Worm (Caenorhabditis elegans) whole organism, mixed stage, embryonic: ENCODE results near the gene rpn-11.

ENCODE experiments used
- M03D4.4 ChIP-seq: sonication (generic microtip); optimal IDR thresholded peaks from 2 replicates; lab custom pipeline; 2017; ENCODE audit warnings: mild to moderate bottlenecking, missing genetic modification characterization, missing compliant biosample characterization
- ces-1 ChIP-seq: fragments of 150-350 bp; optimal IDR thresholded peaks from 2 replicates; lab custom pipeline; 2014; ENCODE audit warnings: missing biosample characterization, missing genetic modification reagents, missing genetic modification characterization
- lsy-2 ChIP-seq: fragments of 150-350 bp; optimal IDR thresholded peaks from 2 replicates; lab custom pipeline; 2014; ENCODE audit warnings: missing biosample characterization, missing genetic modification characterization
- nhr-12 ChIP-seq: fragments of 150-350 bp; optimal IDR thresholded peaks from 2 replicates; lab custom pipeline; 2014; ENCODE audit warnings: missing biosample characterization, missing genetic modification characterization
- nhr-2 ChIP-seq: fragments of 150-350 bp; optimal IDR thresholded peaks from 2 replicates; lab custom pipeline; 2014; ENCODE audit warnings: missing biosample characterization, missing genetic modification characterization
- nhr-76 ChIP-seq: sonication (generic microtip); optimal IDR thresholded peaks from 2 replicates; lab custom pipeline; 2017; ENCODE audit warnings: missing biosample characterization, missing genetic modification characterization
- pha-4 ChIP-seq: fragments of 150-350 bp; optimal IDR thresholded peaks from 2 replicates; lab custom pipeline; 2018; ENCODE audit warnings: missing biosample characterization, missing genetic modification reagents, missing genetic modification characterization
- snpc-4 ChIP-seq: fragments of 150-350 bp; optimal IDR thresholded peaks from 2 replicates; lab custom pipeline; 2014; ENCODE audit warnings: missing biosample characterization, missing genetic modification characterization
- sptf-1 ChIP-seq: sonication (generic microtip); optimal IDR thresholded peaks from 2 replicates; lab custom pipeline; 2017; ENCODE audit warnings: mild to moderate bottlenecking, missing genetic modification characterization, moderate library complexity, missing compliant biosample characterization
- unc-39 ChIP-seq: fragments of 150-350 bp; optimal IDR thresholded peaks from 2 replicates; lab custom pipeline; 2014; ENCODE audit warnings: missing biosample characterization, missing genetic modification characterization
- ztf-11 ChIP-seq: fragments of 150-350 bp; optimal IDR thresholded peaks from 2 replicates; lab custom pipeline; 2014; ENCODE audit warnings: missing biosample characterization, missing genetic modification characterization

- TF ChIP-seq nhr-12 (tag; lab: Kevin White, UChicago), result no peak
- TF ChIP-seq nhr-2 (tag; lab: Kevin White, UChicago), result no peak
- TF ChIP-seq pha-4, result no peak
- no peak for TF ChIP-seq nhr-76 (tag; lab: Kevin White, UChicago)
- TF ChIP-seq unc-39 (tag; lab: Kevin White, UChicago), result no peak
- TF ChIP-seq snpc-4 (tag; lab: Kevin White, UChicago), result no peak
- TF ChIP-seq ces-1, result no peak
- TF ChIP-seq ztf-11 (tag; lab: Kevin White, UChicago), result no peak
- no peak for TF ChIP-seq lsy-2 (tag; lab: Kevin White, UChicago)
- TF ChIP-seq sptf-1 (tag; lab: Kevin White, UChicago), result no peak
- no peak for TF ChIP-seq M03D4.4 (tag; lab: Kevin White, UChicago)
These were observed 46.4 kb upstream of the rpn-11 start for ce11 chrII:4090790-4091189.
